Worm (Caenorhabditis elegans): Measurements from ENCODE around the gene str-249.

DNA sequence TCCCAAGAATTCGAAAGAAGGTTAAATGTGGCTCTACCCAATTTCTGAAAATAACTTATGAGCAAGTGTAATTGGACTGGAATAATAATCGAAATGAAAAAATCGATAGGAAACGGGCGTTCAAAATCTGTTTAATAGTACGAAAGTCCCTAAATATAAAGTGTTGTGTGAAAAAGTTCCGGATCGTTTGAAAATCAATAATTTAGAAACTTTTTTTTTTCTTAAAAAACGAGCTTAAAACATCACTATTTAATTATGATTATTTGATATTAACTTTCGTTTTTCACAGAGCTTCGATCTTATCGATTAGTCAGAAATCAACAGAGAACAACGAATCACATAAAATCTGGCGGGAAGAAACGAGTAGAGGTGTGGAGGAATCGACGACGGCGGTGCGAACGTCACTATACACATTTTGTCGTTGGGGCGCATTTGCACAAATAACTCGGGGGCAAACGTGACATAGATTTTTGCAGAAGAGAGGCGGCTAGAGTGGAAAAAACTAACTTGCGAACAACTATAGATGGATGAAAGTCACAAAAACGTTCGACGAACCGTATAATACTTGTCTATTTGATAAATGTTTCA lies 41.9 kb downstream of the str-249 start, which contains the start of gene hecd-1:
- no peak for TF ChIP-seq zip-5 (tag; optimal IDR thresholded peaks at IDR 0.05)
- TF ChIP-seq K02D7.2 (tag; optimal IDR thresholded peaks at IDR 0.05), result no peak
- TF ChIP-seq ceh-19 (GFP tag; optimal IDR thresholded peaks at IDR 0.05), result no peak
- TF ChIP-seq odd-2 (tag; optimal IDR thresholded peaks at IDR 0.05), result no peak

Measured in whole organism, late embryonic.